Fruit fly (Drosophila melanogaster) whole organism, embryonic: Measurements from ENCODE around the gene Mvl.
A peak's percentile ranks its signal among the peaks of the same experiment; 100 is the strongest.

Experiments
- Aef1 ChIP-seq: fragments of 200-800 bp; sonication (Bioruptor generic); IDR thresholded peaks from 3 replicates; pipeline ENCODE4 v1.3.6; 2022; ENCODE audit warnings: missing biosample characterization, missing genetic modification characterization
- Antp ChIP-seq: fragments of 200-800 bp; sonication (Bioruptor generic); optimal IDR thresholded peaks from 3 replicates; lab custom pipeline; 2016; ENCODE audit warnings: missing biosample characterization, missing genetic modification characterization
- Blimp-1 ChIP-seq: fragments of 200-800 bp; sonication (Bioruptor generic); optimal IDR thresholded peaks from 3 replicates; lab custom pipeline; 2018; ENCODE audit warnings: missing biosample characterization, missing genetic modification characterization, mild to moderate bottlenecking, moderate library complexity, missing genetic modification reagents
- CG1024 ChIP-seq: fragments of 200-800 bp; sonication (Bioruptor generic); IDR thresholded peaks from 2 replicates; pipeline ENCODE4 v1.3.6; 2022; ENCODE audit warnings: missing biosample characterization, missing genetic modification characterization
- CG11085 ChIP-seq: fragments of 200-800 bp; sonication (Bioruptor generic); IDR thresholded peaks from 2 replicates; pipeline ENCODE4 v1.3.6; 2022; ENCODE audit warnings: missing biosample characterization, missing genetic modification characterization
- CG11696 ChIP-seq: fragments of 200-800 bp; sonication (Bioruptor generic); IDR thresholded peaks from 2 replicates; pipeline ENCODE4 v1.3.6; 2022; ENCODE audit warnings: missing biosample characterization, missing genetic modification characterization
- CG12104 ChIP-seq: fragments of 200-800 bp; sonication (Bioruptor generic); optimal IDR thresholded peaks from 3 replicates; lab custom pipeline; 2016; ENCODE audit warnings: missing biosample characterization, missing genetic modification characterization
- CG12219 ChIP-seq: fragments of 200-800 bp; sonication (Bioruptor generic); optimal IDR thresholded peaks from 3 replicates; lab custom pipeline; 2018; ENCODE audit warnings: missing biosample characterization, mild to moderate bottlenecking, missing genetic modification characterization
- CG12744 ChIP-seq: fragments of 200-800 bp; sonication (Bioruptor generic); optimal IDR thresholded peaks from 2 replicates; lab custom pipeline; 2016; ENCODE audit warnings: missing biosample characterization, missing genetic modification characterization
- CG13123 ChIP-seq: fragments of 200-800 bp; sonication (Bioruptor generic); optimal IDR thresholded peaks from 2 replicates; lab custom pipeline; 2016; ENCODE audit warnings: missing biosample characterization, missing genetic modification characterization
- CG13424 ChIP-seq: fragments of 200-800 bp; sonication (Bioruptor generic); optimal IDR thresholded peaks from 2 replicates; lab custom pipeline; 2019; ENCODE audit warnings: missing biosample characterization, mild to moderate bottlenecking, missing genetic modification characterization, moderate library complexity
- CG17829 ChIP-seq: fragments of 200-800 bp; optimal IDR thresholded peaks from 2 replicates; lab custom pipeline; 2019; ENCODE audit warnings: missing biosample characterization, mild to moderate bottlenecking, missing genetic modification characterization, moderate library complexity
- CG17912 ChIP-seq: fragments of 200-800 bp; sonication (Bioruptor generic); optimal IDR thresholded peaks from 2 replicates; lab custom pipeline; 2018; ENCODE audit warnings: missing biosample characterization, mild to moderate bottlenecking, missing genetic modification characterization
- CG31224 ChIP-seq: fragments of 200-800 bp; sonication (Bioruptor generic); IDR thresholded peaks from 2 replicates; pipeline ENCODE4 v1.3.6; 2022; ENCODE audit warnings: missing biosample characterization, missing genetic modification characterization
- CG3407 ChIP-seq: fragments of 200-800 bp; sonication (Bioruptor generic); optimal IDR thresholded peaks from 2 replicates; lab custom pipeline; 2018; ENCODE audit warnings: missing biosample characterization, mild to moderate bottlenecking, missing genetic modification characterization
- CG34376 ChIP-seq: fragments of 200-800 bp; sonication (Bioruptor generic); optimal IDR thresholded peaks from 2 replicates; lab custom pipeline; 2018; ENCODE audit warnings: missing biosample characterization, mild to moderate bottlenecking, missing genetic modification characterization
- CG3995 ChIP-seq: fragments of 200-800 bp; sonication (Bioruptor generic); optimal IDR thresholded peaks from 3 replicates; lab custom pipeline; 2016; ENCODE audit warnings: missing biosample characterization, missing genetic modification characterization
- CG4404 ChIP-seq: fragments of 200-800 bp; sonication (Bioruptor generic); IDR thresholded peaks from 2 replicates; pipeline ENCODE4 v1.3.6; 2022; ENCODE audit warnings: missing biosample characterization, missing genetic modification characterization
- CG7745 ChIP-seq: fragments of 200-800 bp; sonication (Bioruptor generic); optimal IDR thresholded peaks from 2 replicates; lab custom pipeline; 2018; ENCODE audit warnings: missing biosample characterization, mild to moderate bottlenecking, missing genetic modification characterization, moderate library complexity
- CG7987 ChIP-seq: fragments of 200-800 bp; sonication (Bioruptor generic); optimal IDR thresholded peaks from 2 replicates; lab custom pipeline; 2018; ENCODE audit warnings: missing biosample characterization, mild to moderate bottlenecking, missing genetic modification characterization, moderate library complexity
- CG8281 ChIP-seq: fragments of 200-800 bp; sonication (Bioruptor generic); optimal IDR thresholded peaks from 2 replicates; lab custom pipeline; 2018; ENCODE audit warnings: missing biosample characterization, mild to moderate bottlenecking, missing genetic modification characterization, moderate library complexity
- CG9215 ChIP-seq: fragments of 200-800 bp; sonication (Bioruptor generic); IDR thresholded peaks from 2 replicates; pipeline ENCODE4 v1.3.6; 2022; ENCODE audit warnings: missing biosample characterization, missing genetic modification characterization
- CrebB ChIP-seq: fragments of 200-800 bp; sonication (Bioruptor generic); optimal IDR thresholded peaks from 3 replicates; lab custom pipeline; 2018; ENCODE audit warnings: missing biosample characterization, mild to moderate bottlenecking, missing genetic modification characterization
- Dad ChIP-seq: fragments of 200-800 bp; sonication (Bioruptor generic); optimal IDR thresholded peaks from 3 replicates; lab custom pipeline; 2016; ENCODE audit warnings: missing biosample characterization, missing genetic modification characterization
- Dbx ChIP-seq: fragments of 200-800 bp; sonication (Bioruptor generic); IDR thresholded peaks from 3 replicates; pipeline ENCODE4 v1.3.6; 2022; ENCODE audit warnings: missing biosample characterization, missing genetic modification characterization
- Deaf1 ChIP-seq: fragments of 200-800 bp; optimal IDR thresholded peaks from 3 replicates; lab custom pipeline; 2019; ENCODE audit warnings: missing biosample characterization, mild to moderate bottlenecking, missing genetic modification characterization, moderate library complexity
- E2f1 ChIP-seq: fragments of 200-800 bp; sonication (Bioruptor generic); IDR thresholded peaks from 2 replicates; pipeline ENCODE4 v1.3.6; 2022; ENCODE audit warnings: missing biosample characterization, missing genetic modification characterization
- E2f2 ChIP-seq: fragments of 200-800 bp; sonication (Bioruptor generic); IDR thresholded peaks from 2 replicates; pipeline ENCODE4 v1.3.6; 2022; ENCODE audit warnings: missing biosample characterization, missing genetic modification characterization
- Ets97D ChIP-seq: fragments of 200-800 bp; sonication (Bioruptor generic); optimal IDR thresholded peaks from 3 replicates; lab custom pipeline; 2016; ENCODE audit warnings: missing biosample characterization, missing genetic modification characterization
- H15 ChIP-seq: fragments of 200-800 bp; sonication (Bioruptor generic); IDR thresholded peaks from 3 replicates; pipeline ENCODE4 v1.3.6; 2022; ENCODE audit warnings: missing biosample characterization, missing genetic modification characterization
- Optix ChIP-seq: fragments of 200-800 bp; sonication (Bioruptor generic); IDR thresholded peaks from 3 replicates; pipeline ENCODE4 v1.3.6; 2022; ENCODE audit warnings: missing biosample characterization, missing genetic modification characterization
- Ravus ChIP-seq: fragments of 200-800 bp; sonication (Bioruptor generic); IDR thresholded peaks from 2 replicates; pipeline ENCODE4 v1.3.6; 2022; ENCODE audit warnings: missing biosample characterization, missing genetic modification characterization
- abd-A ChIP-seq: fragments of 200-800 bp; sonication (Bioruptor generic); optimal IDR thresholded peaks from 3 replicates; lab custom pipeline; 2019; ENCODE audit warnings: missing biosample characterization, mild to moderate bottlenecking, missing genetic modification characterization, moderate library complexity
- chn ChIP-seq: fragments of 200-800 bp; sonication (Bioruptor generic); optimal IDR thresholded peaks from 2 replicates; lab custom pipeline; 2016; ENCODE audit warnings: missing biosample characterization, missing genetic modification characterization
- ci ChIP-seq: fragments of 200-800 bp; sonication (Bioruptor generic); IDR thresholded peaks from 3 replicates; pipeline ENCODE4 v1.3.6; 2022; ENCODE audit warnings: missing biosample characterization, missing genetic modification characterization
- crc ChIP-seq: fragments of 200-800 bp; sonication (Bioruptor generic); optimal IDR thresholded peaks from 2 replicates; lab custom pipeline; 2016; ENCODE audit warnings: missing biosample characterization, missing genetic modification characterization
- dm ChIP-seq: fragments of 200-800 bp; sonication (Bioruptor generic); optimal IDR thresholded peaks from 3 replicates; lab custom pipeline; 2016; ENCODE audit warnings: missing biosample characterization, missing genetic modification characterization
- dpn ChIP-seq, 2 experiments: fragments of 200-800 bp; sonication (Bioruptor generic); optimal IDR thresholded peaks; 3 replicates each; lab custom pipeline; 2016; ENCODE audit warnings: missing biosample characterization in 2 of 2, missing genetic modification characterization in 2 of 2
- ems ChIP-seq: fragments of 200-800 bp; sonication (Bioruptor generic); optimal IDR thresholded peaks from 3 replicates; lab custom pipeline; 2016; ENCODE audit warnings: missing biosample characterization, missing genetic modification characterization
- fu2 ChIP-seq: fragments of 200-800 bp; sonication (Bioruptor generic); optimal IDR thresholded peaks from 2 replicates; lab custom pipeline; 2016; ENCODE audit warnings: missing biosample characterization, missing genetic modification characterization
- gem ChIP-seq: fragments of 200-800 bp; sonication (Bioruptor generic); optimal IDR thresholded peaks from 2 replicates; lab custom pipeline; 2019; ENCODE audit warnings: missing biosample characterization, mild to moderate bottlenecking, missing genetic modification characterization, moderate library complexity
- mam ChIP-seq: fragments of 200-800 bp; sonication (Bioruptor generic); optimal IDR thresholded peaks from 3 replicates; lab custom pipeline; 2016; ENCODE audit warnings: missing biosample characterization, missing genetic modification characterization
- phol ChIP-seq: fragments of 200-800 bp; sonication (Bioruptor generic); optimal IDR thresholded peaks from 3 replicates; lab custom pipeline; 2018; ENCODE audit warnings: missing biosample characterization, mild to moderate bottlenecking, missing genetic modification characterization, moderate library complexity
- sc ChIP-seq, 3 experiments: fragments of >200 bp in 2 of 3; fragments of 200-800 bp in 1 of 3; sonication (Bioruptor generic) in 1 of 3; optimal IDR thresholded peaks; 2 replicates in 2 of 3; 3 replicates in 1 of 3; lab custom pipeline; 2017; ENCODE audit warnings: mild to moderate bottlenecking in 1 of 3, missing biosample characterization in 1 of 3, missing genetic modification characterization in 1 of 3, missing genetic modification reagents in 1 of 3
- slbo ChIP-seq: fragments of 200-800 bp; sonication (Bioruptor generic); IDR thresholded peaks from 2 replicates; pipeline ENCODE4 v1.3.6; 2022; ENCODE audit warnings: missing biosample characterization, missing genetic modification characterization
- slou ChIP-seq: fragments of 200-800 bp; sonication (Bioruptor generic); optimal IDR thresholded peaks from 3 replicates; lab custom pipeline; 2016; ENCODE audit warnings: missing biosample characterization, missing genetic modification characterization
- sob ChIP-seq: fragments of 200-800 bp; sonication (Bioruptor generic); IDR thresholded peaks from 2 replicates; pipeline ENCODE4 v1.3.6; 2022; ENCODE audit warnings: missing biosample characterization, missing genetic modification characterization
- tna ChIP-seq: fragments of 200-800 bp; sonication (Bioruptor generic); IDR thresholded peaks from 2 replicates; pipeline ENCODE4 v1.3.6; 2022; ENCODE audit warnings: missing biosample characterization, missing genetic modification characterization; ENCODE audit not compliant: partially characterized antibody
- vvl ChIP-seq: fragments of 200-800 bp; sonication (Bioruptor generic); IDR thresholded peaks from 2 replicates; pipeline ENCODE4 v1.3.6; 2022; ENCODE audit warnings: missing biosample characterization, missing genetic modification characterization
- zfh2 ChIP-seq: fragments of 200-800 bp; sonication (Bioruptor generic); optimal IDR thresholded peaks from 2 replicates; lab custom pipeline; 2016; ENCODE audit warnings: missing biosample characterization, missing genetic modification characterization

The Mvl gene

dm6 chr3R:21107907-21108591, 47.4 kb upstream of the Mvl start, which contains the start of the genes Sec15 and rtet:
Sec15 (minus strand) TSS chr3R:21107972.
rtet (plus strand) TSS chr3R:21108446.
- TF ChIP-seq CG7987 (GFP tag; lab: Kevin White, UChicago) (no peak), CG1024 (GFP tag; lab: Robert Waterston, UW) (peak; percentile 48; the same call in 1 of the 2 replicates), CG9215 (GFP tag; lab: Robert Waterston, UW) (no peak), Dbx (GFP tag; lab: Robert Waterston, UW) (peak; percentile 61; the same call in 1 of the 3 replicates), CG13424 (peak; percentile 91), vvl (peak; percentile 76), CG11085 (GFP tag; lab: Robert Waterston, UW) (0 out of 2 replicates have a peak, but pooled peaks have one; percentile 13), CrebB (no peak), E2f1 (GFP tag; lab: Robert Waterston, UW) (peak; percentile 46; the same call in 1 of the 2 replicates), zfh2 (GFP tag; lab: Kevin White, UChicago) (peak; percentile 1), slou (GFP tag; lab: Kevin White, UChicago) (no peak), phol (tag; lab: Kevin White, UChicago) (peak; percentile 91), CG7745 (tag; lab: Kevin White, UChicago) (no peak), Dad (GFP tag; lab: Kevin White, UChicago) (peak; percentile 36), fu2 (GFP tag; lab: Kevin White, UChicago) (peak; percentile 5), chn (GFP tag; lab: Kevin White, UChicago) (peak; percentile 15), mam (GFP tag; lab: Kevin White, UChicago) (no peak), CG31224 (GFP tag; lab: Robert Waterston, UW) (no peak), ems (no peak), sob (peak; percentile 45), CG3407 (GFP tag; lab: Kevin White, UChicago) (no peak), abd-A (tag; lab: Kevin White, UChicago) (no peak), CG12744 (GFP tag; lab: Kevin White, UChicago) (no peak), Deaf1 (no peak), sc (optimal IDR thresholded peaks at IDR 0.05; lab: Kevin White, UChicago) (no peak), sc (GFP tag; optimal IDR thresholded peaks at IDR 0.05; lab: Kevin White, UChicago) (peak; percentile 5), CG11696 (GFP tag; lab: Robert Waterston, UW) (no peak), Optix (GFP tag; lab: Robert Waterston, UW) (peak; percentile 54; the same call in 2 of the 3 replicates), CG4404 (GFP tag; lab: Robert Waterston, UW) (no peak), tna (GFP tag; lab: Robert Waterston, UW) (peak; percentile 24), H15 (GFP tag; lab: Robert Waterston, UW) (peak; percentile 47; the same call in 1 of the 3 replicates), CG17912 (no peak), Ets97D (GFP tag; lab: Kevin White, UChicago) (peak; percentile 17), CG12219 (GFP tag; lab: Kevin White, UChicago) (peak; percentile 50), Antp (GFP tag; lab: Kevin White, UChicago) (no peak), E2f2 (peak; percentile 80), CG12104 (GFP tag; lab: Kevin White, UChicago) (peak; percentile 21), CG17829 (peak; percentile 67), dpn (GFP tag; optimal IDR thresholded peaks at IDR 0.05; lab: Kevin White, UChicago) (peak in 1 of 2 experiments; percentile 72), CG3995 (GFP tag; lab: Kevin White, UChicago) (no peak), CG13123 (GFP tag; lab: Kevin White, UChicago) (no peak), dm (peak; percentile 24), Aef1 (GFP tag; lab: Robert Waterston, UW) (no peak), Blimp-1 (GFP tag; lab: Kevin White, UChicago) (peak; percentile 89), CG8281 (tag; lab: Kevin White, UChicago) (no peak), slbo (GFP tag; lab: Robert Waterston, UW) (peak; percentile 70), gem (tag; lab: Kevin White, UChicago) (peak; percentile 80), ci (GFP tag; lab: Robert Waterston, UW) (peak; percentile 75), Ravus (no peak), crc (GFP tag; lab: Kevin White, UChicago) (no peak), CG34376 (peak; percentile 53)
